Fruit fly (Drosophila melanogaster) whole organism, embryonic: Measurements from ENCODE around the gene CG42541.

Experiments
- Awh ChIP-seq: fragments of 200-800 bp; sonication (Bioruptor generic); IDR thresholded peaks from 2 replicates; pipeline ENCODE4, ENCODE4 v1.3.6; 2022; ENCODE audit warnings: missing biosample characterization, missing genetic modification characterization
- Blimp-1 ChIP-seq: fragments of 200-800 bp; sonication (Bioruptor generic); optimal IDR thresholded peaks from 3 replicates; lab custom pipeline; 2018; ENCODE audit warnings: missing biosample characterization, missing genetic modification characterization, mild to moderate bottlenecking, moderate library complexity, missing genetic modification reagents
- CG10366 ChIP-seq: fragments of 200-800 bp; sonication (Bioruptor generic); IDR thresholded peaks from 2 replicates; pipeline ENCODE4 v1.3.6; 2022; ENCODE audit warnings: missing biosample characterization, missing genetic modification characterization
- CG18764 ChIP-seq: fragments of 200-800 bp; sonication (Bioruptor generic); optimal IDR thresholded peaks from 3 replicates; lab custom pipeline; 2016; ENCODE audit warnings: missing biosample characterization, missing genetic modification characterization
- CG2199 ChIP-seq: fragments of 200-800 bp; sonication (Bioruptor generic); IDR thresholded peaks from 3 replicates; pipeline ENCODE4 v1.3.6; 2022; ENCODE audit warnings: missing biosample characterization, missing genetic modification characterization
- CG32772 ChIP-seq: fragments of 200-800 bp; sonication (Bioruptor generic); IDR thresholded peaks from 2 replicates; pipeline ENCODE4 v1.3.6; 2022; ENCODE audit warnings: missing biosample characterization, missing genetic modification characterization
- CG4820 ChIP-seq: fragments of 200-800 bp; sonication (Bioruptor generic); optimal IDR thresholded peaks from 3 replicates; lab custom pipeline; 2016; ENCODE audit warnings: missing biosample characterization, missing genetic modification characterization
- CG5180 ChIP-seq: fragments of 200-800 bp; sonication (Bioruptor generic); optimal IDR thresholded peaks from 3 replicates; lab custom pipeline; 2017; ENCODE audit warnings: missing biosample characterization, missing genetic modification characterization, mild to moderate bottlenecking, moderate library complexity, missing genetic modification reagents
- CG6254 ChIP-seq: fragments of 200-800 bp; sonication (Bioruptor generic); optimal IDR thresholded peaks from 3 replicates; lab custom pipeline; 2017; ENCODE audit warnings: mild to moderate bottlenecking, missing biosample characterization, missing genetic modification reagents, missing genetic modification characterization
- Deaf1 ChIP-seq: fragments of 200-800 bp; optimal IDR thresholded peaks from 3 replicates; lab custom pipeline; 2019; ENCODE audit warnings: missing biosample characterization, mild to moderate bottlenecking, missing genetic modification characterization, moderate library complexity
- HLH3B ChIP-seq: fragments of 200-800 bp; sonication (Bioruptor generic); IDR thresholded peaks from 2 replicates; pipeline ENCODE4 v1.3.6; 2022; ENCODE audit warnings: missing biosample characterization, missing genetic modification characterization
- PHDP ChIP-seq: fragments of 200-800 bp; sonication (Bioruptor generic); optimal IDR thresholded peaks from 3 replicates; lab custom pipeline; 2018; ENCODE audit warnings: missing biosample characterization, mild to moderate bottlenecking, missing genetic modification characterization, moderate library complexity
- Trl ChIP-seq, 3 experiments: fragments of >200 bp in 2 of 3; fragments of 200-800 bp in 1 of 3; sonication (Bioruptor generic) in 1 of 3; optimal IDR thresholded peaks; 2 replicates in 1 of 3; 3 replicates in 2 of 3; lab custom pipeline; 2016 to 2017; ENCODE audit warnings: missing biosample characterization in 1 of 3, missing genetic modification characterization in 1 of 3
- dimm ChIP-seq: fragments of 200-800 bp; sonication (Bioruptor generic); IDR thresholded peaks from 2 replicates; pipeline ENCODE4 v1.3.6; 2022; ENCODE audit warnings: missing biosample characterization, missing genetic modification characterization
- grau ChIP-seq: fragments of 200-800 bp; optimal IDR thresholded peaks from 3 replicates; lab custom pipeline; 2019; ENCODE audit warnings: missing biosample characterization, mild to moderate bottlenecking, missing genetic modification characterization, moderate library complexity
- hb ChIP-seq: fragments of 200-800 bp; sonication (Bioruptor generic); IDR thresholded peaks from 3 replicates; pipeline ENCODE4 v1.3.6; 2022; ENCODE audit warnings: missing biosample characterization, missing genetic modification characterization; ENCODE audit not compliant: partially characterized antibody
- kni ChIP-seq: fragments of 200-800 bp; sonication (Bioruptor generic); optimal IDR thresholded peaks from 3 replicates; lab custom pipeline; 2017; ENCODE audit warnings: mild to moderate bottlenecking, missing biosample characterization, missing genetic modification reagents, missing genetic modification characterization
- pros ChIP-seq: fragments of 200-800 bp; sonication (Bioruptor generic); optimal IDR thresholded peaks from 3 replicates; lab custom pipeline; 2019; ENCODE audit warnings: missing biosample characterization, mild to moderate bottlenecking, missing genetic modification characterization, moderate library complexity
- sqz ChIP-seq: fragments of 200-800 bp; sonication (Bioruptor generic); optimal IDR thresholded peaks from 3 replicates; lab custom pipeline; 2018; ENCODE audit warnings: missing biosample characterization, mild to moderate bottlenecking, missing genetic modification characterization

Gene CG42541

DNA sequence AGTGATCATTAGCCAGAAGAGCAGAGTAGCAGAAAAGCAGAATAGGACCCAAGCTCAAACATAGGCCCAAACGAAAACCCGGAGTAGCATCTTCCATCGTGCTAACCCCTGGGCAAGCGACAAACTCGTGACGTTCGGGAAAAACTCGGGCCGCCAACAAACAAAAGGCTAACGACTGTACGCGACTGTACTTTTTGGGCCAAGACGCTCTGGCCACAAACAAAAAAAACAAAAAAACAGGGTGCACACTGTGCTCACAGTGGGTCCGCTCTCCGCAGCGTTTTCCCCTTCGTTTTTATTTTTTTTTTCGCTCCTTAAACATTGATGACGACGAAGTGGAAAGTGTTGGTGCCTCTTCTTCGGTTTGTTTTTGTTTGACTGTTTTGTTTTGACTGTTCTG lies 87.5 kb downstream of the CG42541 start:
- TF ChIP-seq hb (no peak), pros (GFP tag; lab: Kevin White, UChicago) (peak; percentile 90), CG10366 (GFP tag; lab: Robert Waterston, UW) (peak; percentile 19; the same call in 1 of the 2 replicates), grau (no peak), PHDP (tag; lab: Kevin White, UChicago) (no peak), Deaf1 (tag; lab: Kevin White, UChicago) (peak; percentile 40), CG5180 (GFP tag; lab: Kevin White, UChicago) (no peak), dimm (no peak), sqz (GFP tag; lab: Kevin White, UChicago) (peak; percentile 77), Trl (optimal IDR thresholded peaks at IDR 0.05; lab: Kevin White, UChicago) (peak in 1 of 2 experiments; percentile 1), Trl (GFP tag; optimal IDR thresholded peaks at IDR 0.05; lab: Kevin White, UChicago) (no peak), CG6254 (GFP tag; lab: Kevin White, UChicago) (peak; percentile 99), kni (GFP tag; lab: Kevin White, UChicago) (peak; percentile 81), HLH3B (GFP tag; lab: Robert Waterston, UW) (peak; percentile 17; the same call in 1 of the 2 replicates), CG32772 (GFP tag; lab: Robert Waterston, UW) (0 out of 2 replicates have a peak, but pooled peaks have one; percentile 15), CG2199 (GFP tag; lab: Robert Waterston, UW) (0 out of 3 replicates have a peak, but pooled peaks have one; percentile 9), CG4820 (no peak), CG18764 (peak; percentile 18), Blimp-1 (GFP tag; lab: Kevin White, UChicago) (peak; percentile 59), Awh (GFP tag; lab: Robert Waterston, UW) (0 out of 2 replicates have a peak, but pooled peaks have one; percentile 9)
